Worm (Caenorhabditis elegans) whole organism, late embryonic: ENCODE measurements around the gene T10G3.3.

ENCODE experiments used
- hlh-6 ChIP-seq: sonication (generic microtip); optimal IDR thresholded peaks from 2 replicates; lab custom pipeline; 2016; ENCODE audit warnings: missing genotype, missing genetic modification characterization, missing compliant biosample characterization
- madf-2 ChIP-seq: sonication (generic microtip); optimal IDR thresholded peaks from 2 replicates; lab custom pipeline; 2017; ENCODE audit warnings: missing genetic modification characterization, missing compliant biosample characterization
- nhr-11 ChIP-seq: fragments of 150-350 bp; optimal IDR thresholded peaks from 2 replicates; lab custom pipeline; 2014; ENCODE audit warnings: missing biosample characterization, missing genetic modification characterization
- unc-86 ChIP-seq: sonication (generic microtip); optimal IDR thresholded peaks from 2 replicates; lab custom pipeline; 2016; ENCODE audit warnings: missing genetic modification characterization, missing compliant biosample characterization

DNA sequence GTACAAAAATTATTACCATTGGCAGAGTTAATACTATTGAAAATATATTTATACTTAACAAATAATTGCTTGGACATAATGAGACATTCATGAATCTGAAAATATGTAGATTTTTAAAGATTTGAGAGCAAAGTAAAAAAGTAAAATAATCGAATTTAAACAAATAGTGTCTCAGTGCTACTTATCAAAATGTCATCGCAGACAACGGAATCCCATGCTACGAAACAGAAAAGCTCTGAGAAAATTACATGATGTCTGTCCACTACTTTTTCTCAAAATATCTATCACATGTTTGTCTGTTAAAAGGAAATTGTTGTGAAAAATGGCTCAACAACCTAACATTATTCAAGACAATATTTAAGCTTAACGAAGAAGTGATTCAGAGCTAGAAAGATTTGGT lies 5.7 kb downstream of the T10G3.3 start, which contains the start of gene T10G3.4:
- TF ChIP-seq hlh-6 (no peak), nhr-11 (tag; lab: Kevin White, UChicago) (no peak), madf-2 (tag; lab: Kevin White, UChicago) (no peak), unc-86 (tag; lab: Kevin White, UChicago) (no peak)
